Worm (Caenorhabditis elegans) whole organism, late embryonic: ENCODE data around the gene srd-23.

Experiments used
- K02D7.2 ChIP-seq: sonication (generic microtip); optimal IDR thresholded peaks from 2 replicates; lab custom pipeline; 2017; ENCODE audit warnings: mild to moderate bottlenecking, missing genetic modification characterization, missing compliant biosample characterization
- K09A11.1 ChIP-seq: sonication (generic microtip); optimal IDR thresholded peaks from 2 replicates; lab custom pipeline; 2017; ENCODE audit warnings: antibody characterized with exemption, mild to moderate bottlenecking, missing genetic modification characterization, missing compliant biosample characterization; ENCODE audit not compliant: insufficient read depth
- Y22D7AL.16 ChIP-seq: sonication (generic microtip); optimal IDR thresholded peaks from 2 replicates; lab custom pipeline; 2016; ENCODE audit warnings: missing genetic modification characterization, missing compliant biosample characterization
- ama-1 ChIP-seq: fragments of 150-350 bp; optimal IDR thresholded peaks from 2 replicates; lab custom pipeline; 2014
- ceh-18 ChIP-seq: sonication (generic microtip); optimal IDR thresholded peaks from 2 replicates; lab custom pipeline; 2016; ENCODE audit warnings: missing genetic modification characterization, missing compliant biosample characterization
- ceh-2 ChIP-seq: sonication (generic microtip); optimal IDR thresholded peaks from 2 replicates; lab custom pipeline; 2016; ENCODE audit warnings: missing genotype, missing genetic modification characterization, missing compliant biosample characterization
- ceh-24 ChIP-seq: sonication (generic microtip); optimal IDR thresholded peaks from 2 replicates; lab custom pipeline; 2016; ENCODE audit warnings: mild to moderate bottlenecking, missing genetic modification characterization, missing compliant biosample characterization
- ceh-30 ChIP-seq: fragments of 150-350 bp; optimal IDR thresholded peaks from 2 replicates; lab custom pipeline; 2014; ENCODE audit warnings: missing biosample characterization, missing genetic modification characterization
- ceh-34 ChIP-seq: sonication (generic microtip); optimal IDR thresholded peaks from 2 replicates; lab custom pipeline; 2016; ENCODE audit warnings: mild to moderate bottlenecking, missing genetic modification characterization, missing compliant biosample characterization
- ceh-6 ChIP-seq: fragments of 200-800 bp; sonication (Bioruptor generic); optimal IDR thresholded peaks from 2 replicates; lab custom pipeline; 2018; ENCODE audit warnings: mild to moderate bottlenecking, missing genetic modification characterization, missing compliant biosample characterization
- fkh-10 ChIP-seq: fragments of 150-350 bp; optimal IDR thresholded peaks from 2 replicates; lab custom pipeline; 2014; ENCODE audit warnings: missing biosample characterization, missing genetic modification reagents, missing genetic modification characterization
- hlh-30 ChIP-seq: sonication (generic microtip); optimal IDR thresholded peaks from 2 replicates; lab custom pipeline; 2017; ENCODE audit warnings: antibody characterized with exemption, missing genetic modification characterization, missing compliant biosample characterization; ENCODE audit not compliant: insufficient read depth
- lin-11 ChIP-seq: fragments of 200-800 bp; sonication (Bioruptor generic); optimal IDR thresholded peaks from 2 replicates; lab custom pipeline; 2018; ENCODE audit warnings: mild to moderate bottlenecking, missing genetic modification characterization, missing compliant biosample characterization
- nfya-1 ChIP-seq: sonication (generic microtip); optimal IDR thresholded peaks from 2 replicates; lab custom pipeline; 2017; ENCODE audit warnings: missing genetic modification characterization, mild to moderate bottlenecking, missing compliant biosample characterization, antibody characterized with exemption, moderate library complexity
- pat-9 ChIP-seq: fragments of 200-800 bp; sonication (Bioruptor generic); optimal IDR thresholded peaks from 2 replicates; lab custom pipeline; 2018; ENCODE audit warnings: mild to moderate bottlenecking, missing genetic modification characterization, moderate library complexity, missing compliant biosample characterization
- pax-1 ChIP-seq: fragments of 150-350 bp; optimal IDR thresholded peaks from 2 replicates; lab custom pipeline; 2014; ENCODE audit warnings: missing biosample characterization, missing genetic modification characterization
- pqm-1 ChIP-seq: sonication (generic microtip); optimal IDR thresholded peaks from 2 replicates; lab custom pipeline; 2016; ENCODE audit warnings: missing genetic modification characterization, missing compliant biosample characterization
- pros-1 ChIP-seq: fragments of 150-350 bp; optimal IDR thresholded peaks from 2 replicates; lab custom pipeline; 2014; ENCODE audit warnings: missing biosample characterization, missing genetic modification reagents, missing genetic modification characterization
- tbx-2 ChIP-seq: sonication (generic microtip); optimal IDR thresholded peaks from 2 replicates; lab custom pipeline; 2016; ENCODE audit warnings: missing genetic modification characterization, missing compliant biosample characterization
- unc-55 ChIP-seq: sonication (generic microtip); optimal IDR thresholded peaks from 2 replicates; lab custom pipeline; 2017; ENCODE audit warnings: missing biosample characterization, missing genetic modification reagents, missing genetic modification characterization
- zip-5 ChIP-seq: sonication (generic microtip); optimal IDR thresholded peaks from 2 replicates; lab custom pipeline; 2016; ENCODE audit warnings: missing genetic modification characterization, missing compliant biosample characterization
- ztf-16 ChIP-seq: sonication (generic microtip); optimal IDR thresholded peaks from 2 replicates; lab custom pipeline; 2017; ENCODE audit warnings: missing genetic modification characterization, missing compliant biosample characterization

The srd-23 gene

ce11 chrIV:15215470-15215869, 35.8 kb downstream of the srd-23 start, which contains the start of gene Y40H7A.10:
Gene Y40H7A.10, minus strand, starts transcription at chrIV:15215597.
- no peak for TF ChIP-seq K09A11.1 (tag; lab: Kevin White, UChicago)
- no peak for TF ChIP-seq ceh-2

ce11 chrIV:15220253-15220652, 40.5 kb downstream of the srd-23 start, which contains the start of gene Y40H7A.11:
Gene Y40H7A.11, minus strand, starts transcription at chrIV:15220353.
- no peak for TF ChIP-seq unc-55 (GFP tag; lab: Kevin White, UChicago)
- TF ChIP-seq ama-1 (lab: Kevin White, UChicago) = no peak
- TF ChIP-seq K02D7.2 (tag; lab: Kevin White, UChicago) = no peak
- TF ChIP-seq ceh-18 (tag; lab: Kevin White, UChicago) = no peak
- no peak for TF ChIP-seq hlh-30 (tag; lab: Kevin White, UChicago)
- no peak for TF ChIP-seq ztf-16 (tag; lab: Kevin White, UChicago)
- TF ChIP-seq ceh-34 = no peak
- TF ChIP-seq ceh-6 (GFP tag; lab: Kevin White, UChicago) = no peak
- TF ChIP-seq fkh-10 (GFP tag; lab: Kevin White, UChicago) = no peak
- TF ChIP-seq tbx-2 (tag; lab: Kevin White, UChicago) = no peak
- no peak for TF ChIP-seq Y22D7AL.16 (tag; lab: Kevin White, UChicago)
- no peak for TF ChIP-seq nfya-1 (tag; lab: Kevin White, UChicago)
- TF ChIP-seq lin-11 (tag; lab: Kevin White, UChicago) = no peak
- TF ChIP-seq ceh-24 (tag; lab: Kevin White, UChicago) = no peak
- TF ChIP-seq pat-9 (tag; lab: Kevin White, UChicago) = no peak
- TF ChIP-seq ceh-30 (tag; lab: Kevin White, UChicago) = no peak
- no peak for TF ChIP-seq pros-1
- TF ChIP-seq zip-5 = no peak
- no peak for TF ChIP-seq pax-1 (tag; lab: Kevin White, UChicago)
- TF ChIP-seq pqm-1 = no peak
